Worm (Caenorhabditis elegans): ENCODE measurements around the gene lnp-1.

The lnp-1 gene

ce11 chrX:4635643-4636042 lies 47.1 kb downstream of the lnp-1 start (continued):
- TF ChIP-seq egl-13 (tag; optimal IDR thresholded peaks at IDR 0.05) (peak; percentile 23), egl-27 (tag; optimal IDR thresholded peaks at IDR 0.05) (no peak), alr-1 (tag; optimal IDR thresholded peaks at IDR 0.05; ENCODE audit: borderline replicate concordance) (no peak), nhr-20 (tag; optimal IDR thresholded peaks at IDR 0.05) (peak; percentile 75), mep-1 (tag; optimal IDR thresholded peaks at IDR 0.05) (peak; percentile 64), nhr-85 (tag) (peak; percentile 85), lsy-2 (tag; optimal IDR thresholded peaks at IDR 0.05) (peak; percentile 34 to 64), nhr-12 (tag; optimal IDR thresholded peaks at IDR 0.05) (no peak), isw-1 (GFP tag; IDR thresholded peaks at IDR 0.05) (peak; percentile 21; the same call in 1 of the 2 replicates)

- TF ChIP-seq elt-2 (tag; optimal IDR thresholded peaks at IDR 0.05) (peak; percentile 48), elt-3 (tag; optimal IDR thresholded peaks at IDR 0.05) (peak in 1 of 6 experiments; percentile 4), ceh-63 (GFP tag; optimal IDR thresholded peaks at IDR 0.05) (no peak)
These were observed 47.6 kb downstream of the lnp-1 start for ce11 chrX:4636143-4636542.

ce11 chrX:4636821-4637220 lies 48.3 kb downstream of the lnp-1 start, which contains the start of gene hosl-1:
Gene hosl-1 (plus strand): TSS chrX:4637121.
- TF ChIP-seq fkh-8 (tag; optimal IDR thresholded peaks at IDR 0.05) (no peak), ztf-4 (tag; optimal IDR thresholded peaks at IDR 0.05) (no peak), rnt-1 (tag; optimal IDR thresholded peaks at IDR 0.05) (no peak)
